Fruit fly (Drosophila melanogaster) ovary, adult (tissue): ENCODE data around the gene Srp54k.

Source experiments
- CG17801 ChIP-seq: fragments of 200-800 bp; optimal IDR thresholded peaks from 2 replicates; lab custom pipeline; 2019; ENCODE audit warnings: missing biosample characterization, mild to moderate bottlenecking, missing genetic modification characterization, moderate library complexity; ENCODE audit not compliant: partially characterized antibody

Srp54k gene

DNA sequence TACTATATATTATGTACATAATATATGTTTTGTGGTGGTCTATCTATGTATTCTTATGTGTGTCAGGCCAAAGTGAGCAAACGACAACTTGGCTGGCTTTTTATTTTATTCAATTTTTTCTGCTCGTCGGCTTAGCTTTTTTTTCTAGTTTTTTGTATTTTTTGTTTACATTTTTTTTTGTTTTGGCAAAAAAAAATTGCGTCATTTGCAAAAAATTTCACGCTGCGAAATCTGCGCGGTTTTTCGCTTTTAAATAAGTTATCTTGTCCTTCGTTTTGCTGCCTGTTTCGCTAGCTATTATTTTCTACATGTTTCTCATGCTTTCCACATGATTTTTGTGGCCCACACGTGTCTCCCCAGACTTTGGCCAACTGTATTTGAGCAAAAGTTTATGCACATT is 20.0 kb downstream of the Srp54k start:
- peak; percentile 65 for TF ChIP-seq CG17801

DNA sequence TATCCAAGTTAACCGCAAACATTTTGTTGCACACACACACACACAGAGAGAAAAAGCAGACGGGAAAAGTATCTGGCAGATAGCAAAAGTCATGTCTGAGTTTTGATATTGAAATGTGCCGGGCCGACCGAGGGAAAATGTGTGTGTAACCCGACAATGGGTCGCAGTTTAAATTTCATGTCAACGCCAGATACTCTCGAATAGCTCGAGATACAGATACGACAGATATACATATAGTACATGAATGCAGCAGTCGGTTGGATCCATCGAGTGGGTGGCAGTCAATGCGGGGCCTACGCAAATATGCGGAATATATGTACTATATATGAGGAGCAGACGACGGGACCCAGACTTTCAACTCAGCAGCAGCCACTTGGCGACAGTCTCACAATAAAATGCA is 23.6 kb downstream of the Srp54k start:
- TF ChIP-seq CG17801: no peak

dm6 chr3L:5176789-5177188 is 24.3 kb downstream of the Srp54k start:
- no peak for TF ChIP-seq CG17801

dm6 chr3L:5178903-5179302 is 26.4 kb downstream of the Srp54k start:
- no peak for TF ChIP-seq CG17801

- TF ChIP-seq CG17801: peak; percentile 44
Observed at dm6 chr3L:5180179-5180578, 27.7 kb downstream of the Srp54k start.

- TF ChIP-seq CG17801: no peak
Observed at dm6 chr3L:5180968-5181612, 28.6 kb downstream of the Srp54k start.

- TF ChIP-seq CG17801: no peak
Observed at dm6 chr3L:5182255-5182993, 29.9 kb downstream of the Srp54k start.

dm6 chr3L:5182994-5183566 is 30.6 kb downstream of the Srp54k start:
- TF ChIP-seq CG17801: no peak

DNA sequence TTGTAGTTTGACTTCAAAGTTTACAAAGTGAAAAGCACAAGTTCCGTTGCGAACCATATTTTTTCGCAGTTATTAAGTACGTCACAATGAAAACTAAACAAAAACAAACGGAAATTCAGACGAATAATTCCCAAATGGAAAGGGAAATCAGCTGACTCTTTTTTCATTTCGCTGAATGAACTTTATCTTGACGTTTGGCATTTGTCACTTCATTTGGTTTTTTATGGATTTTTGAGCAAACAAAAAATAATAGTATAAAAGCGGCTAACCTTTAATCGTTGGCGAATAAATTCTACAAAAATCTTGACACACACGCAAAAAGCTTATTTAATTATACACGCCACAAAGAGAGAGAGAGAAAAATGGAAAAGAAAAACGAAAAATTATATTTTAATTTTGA is 31.2 kb downstream of the Srp54k start:
- no peak for TF ChIP-seq CG17801

- TF ChIP-seq CG17801: peak; percentile 16
Observed at dm6 chr3L:5184502-5184859, 32.0 kb downstream of the Srp54k start.

- peak; percentile 6 for TF ChIP-seq CG17801
Observed at dm6 chr3L:5184860-5185639, 32.6 kb downstream of the Srp54k start.

dm6 chr3L:5186807-5187571 is 34.5 kb downstream of the Srp54k start:
- TF ChIP-seq CG17801: peak; percentile 72

dm6 chr3L:5187572-5187934 is 35.1 kb downstream of the Srp54k start:
- peak; percentile 82 for TF ChIP-seq CG17801

DNA sequence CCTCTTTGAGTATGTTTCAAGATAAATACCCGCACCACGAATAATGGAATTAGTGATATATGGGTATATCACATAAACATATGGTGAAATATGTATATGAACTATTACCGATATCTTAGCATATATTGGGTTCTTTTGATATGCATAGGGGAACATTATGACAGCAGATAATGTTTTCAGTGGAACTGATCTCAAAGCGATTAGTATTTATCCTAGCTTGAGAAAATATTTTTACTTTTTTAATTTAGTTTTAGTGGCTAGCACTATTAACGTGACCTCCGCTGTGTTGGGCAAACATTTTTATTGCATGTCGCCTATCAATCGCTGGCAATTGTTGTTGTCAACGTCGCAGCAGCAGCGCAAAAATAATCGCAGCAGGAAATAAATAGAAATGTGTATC is 35.9 kb downstream of the Srp54k start:
- peak; percentile 4 for TF ChIP-seq CG17801

dm6 chr3L:5201767-5202166 is 49.3 kb downstream of the Srp54k start:
- no peak for TF ChIP-seq CG17801
